Worm (Caenorhabditis elegans) whole organism, L4/young adult: ENCODE data around the gene F10D7.3.

ENCODE experiments used
- W03F9.2 ChIP-seq: fragments of 150-350 bp; optimal IDR thresholded peaks from 2 replicates; lab custom pipeline; 2014; ENCODE audit warnings: missing biosample characterization, missing genetic modification characterization
- dao-5 ChIP-seq: sonication (generic microtip); optimal IDR thresholded peaks from 2 replicates; lab custom pipeline; 2016; ENCODE audit warnings: missing genotype, missing genetic modification characterization, moderate library complexity, missing compliant biosample characterization
- him-1 ChIP-seq: sonication (generic microtip); optimal IDR thresholded peaks from 2 replicates; lab custom pipeline; 2016; ENCODE audit warnings: missing genotype, missing genetic modification reagents, missing genetic modification characterization, missing compliant biosample characterization

ce11 chrX:17381975-17382374 lies 7.5 kb upstream of the F10D7.3 start, which contains the start of gene F10D7.4:
- no peak for TF ChIP-seq dao-5 (tag; lab: Kevin White, UChicago)
- TF ChIP-seq W03F9.2 (tag; lab: Kevin White, UChicago): no peak
- no peak for TF ChIP-seq him-1 (tag; lab: Kevin White, UChicago)
